Worm (Caenorhabditis elegans) whole organism, L4/young adult: Measurements from ENCODE around the gene R102.1.
A peak's percentile ranks its signal among the peaks of the same experiment; 100 is the strongest.

ENCODE experiments used
- W03F9.2 ChIP-seq: fragments of 150-350 bp; optimal IDR thresholded peaks from 2 replicates; lab custom pipeline; 2014; ENCODE audit warnings: missing biosample characterization, missing genetic modification characterization
- dao-5 ChIP-seq: sonication (generic microtip); optimal IDR thresholded peaks from 2 replicates; lab custom pipeline; 2016; ENCODE audit warnings: missing genotype, missing genetic modification characterization, moderate library complexity, missing compliant biosample characterization
- him-1 ChIP-seq: sonication (generic microtip); optimal IDR thresholded peaks from 2 replicates; lab custom pipeline; 2016; ENCODE audit warnings: missing genotype, missing genetic modification reagents, missing genetic modification characterization, missing compliant biosample characterization

R102.1 gene

ce11 chrIV:10716348-10716747 lies 30.5 kb downstream of the R102.1 start, which contains the start of gene ncx-3:
Gene ncx-3, plus strand, starts transcription at chrIV:10716648.
- no peak for TF ChIP-seq him-1 (tag; lab: Kevin White, UChicago)
- no peak for TF ChIP-seq dao-5 (tag; lab: Kevin White, UChicago)
- TF ChIP-seq W03F9.2 (tag; lab: Kevin White, UChicago) = no peak

ce11 chrIV:10718075-10718474 lies 32.2 kb downstream of the R102.1 start:
- TF ChIP-seq dao-5 (tag; lab: Kevin White, UChicago) (no peak), him-1 (tag; lab: Kevin White, UChicago) (no peak), W03F9.2 (tag; lab: Kevin White, UChicago) (no peak)

ce11 chrIV:10718865-10719264 lies 33.0 kb downstream of the R102.1 start:
- TF ChIP-seq dao-5 (tag; lab: Kevin White, UChicago) (no peak), him-1 (tag; lab: Kevin White, UChicago) (no peak), W03F9.2 (tag; lab: Kevin White, UChicago) (no peak)

ce11 chrIV:10727734-10728133 lies 41.9 kb downstream of the R102.1 start, which contains the start of gene ZC168.2:
Gene ZC168.2, plus strand, starts transcription at chrIV:10728034.
- TF ChIP-seq him-1 (tag; lab: Kevin White, UChicago) (no peak), dao-5 (tag; lab: Kevin White, UChicago) (no peak), W03F9.2 (tag; lab: Kevin White, UChicago) (no peak)

- TF ChIP-seq him-1 (tag; lab: Kevin White, UChicago) (no peak), W03F9.2 (tag; lab: Kevin White, UChicago) (peak; percentile 22), dao-5 (tag; lab: Kevin White, UChicago) (no peak)
These were observed 48.9 kb downstream of the R102.1 start, which contains the start of the genes orc-5 and cyb-1 for ce11 chrIV:10734527-10735436. Gene orc-5, minus strand, starts transcription at chrIV:10734588. Gene cyb-1, plus strand, starts transcription at chrIV:10735216.
